Worm (Caenorhabditis elegans): ENCODE data around the gene Y38H6C.13.

Y38H6C.13 gene

ce11 chrV:20552971-20553370 is 25.4 kb downstream of the Y38H6C.13 start, which contains the start of gene vmo-1:
Gene vmo-1 (minus strand): TSS chrV:20553071.
- no peak for TF ChIP-seq unc-55 (GFP tag; optimal IDR thresholded peaks at IDR 0.05)
- TF ChIP-seq nhr-232 (tag; optimal IDR thresholded peaks at IDR 0.05): no peak
- TF ChIP-seq Y22D7AL.16 (tag; optimal IDR thresholded peaks at IDR 0.05): no peak
- TF ChIP-seq K02D7.2 (tag; optimal IDR thresholded peaks at IDR 0.05): no peak
- TF ChIP-seq fkh-6 (tag; optimal IDR thresholded peaks at IDR 0.05): no peak
- no peak for TF ChIP-seq sox-4 (tag; optimal IDR thresholded peaks at IDR 0.05)
- no peak for TF ChIP-seq hlh-6 (tag; optimal IDR thresholded peaks at IDR 0.05)
- TF ChIP-seq pha-4 (tag; optimal IDR thresholded peaks at IDR 0.05): no peak
- no peak for TF ChIP-seq C38D4.7 (GFP tag; optimal IDR thresholded peaks at IDR 0.05)
- no peak for TF ChIP-seq ceh-45 (GFP tag; IDR thresholded peaks at IDR 0.05)
- no peak for TF ChIP-seq ahr-1 (tag; optimal IDR thresholded peaks at IDR 0.05)
- TF ChIP-seq ceh-18 (tag; optimal IDR thresholded peaks at IDR 0.05): no peak
- no peak for TF ChIP-seq ceh-30 (tag; optimal IDR thresholded peaks at IDR 0.05)
- no peak for TF ChIP-seq gmeb-2 (tag; optimal IDR thresholded peaks at IDR 0.05)
- TF ChIP-seq elt-4 (tag; optimal IDR thresholded peaks at IDR 0.05): no peak
- TF ChIP-seq hlh-13 (GFP tag; optimal IDR thresholded peaks at IDR 0.05): no peak
- TF ChIP-seq ets-4 (tag; optimal IDR thresholded peaks at IDR 0.05): no peak
- TF ChIP-seq lin-11 (tag; optimal IDR thresholded peaks at IDR 0.05): no peak
- no peak for TF ChIP-seq ceh-34 (tag; optimal IDR thresholded peaks at IDR 0.05)
- TF ChIP-seq pax-1 (tag; optimal IDR thresholded peaks at IDR 0.05): no peak

ce11 chrV:20555120-20555519 is 27.5 kb downstream of the Y38H6C.13 start, which contains the start of gene Y38H6C.21:
Gene Y38H6C.21 (minus strand): TSS chrV:20555267.
- no peak for TF ChIP-seq pag-3 (tag; optimal IDR thresholded peaks at IDR 0.05; ENCODE audit: borderline replicate concordance)
- no peak for TF ChIP-seq unc-42 (tag; optimal IDR thresholded peaks at IDR 0.05)
- no peak for TF ChIP-seq syd-9 (tag; optimal IDR thresholded peaks at IDR 0.05)
- TF ChIP-seq unc-3 (GFP tag; conservative IDR thresholded peaks at IDR 0.05): no peak
- TF ChIP-seq unc-3 (tag; optimal IDR thresholded peaks at IDR 0.05): no peak
- no peak for TF ChIP-seq che-1 (tag; optimal IDR thresholded peaks at IDR 0.05)
- TF ChIP-seq ceh-9 (tag; optimal IDR thresholded peaks at IDR 0.05): no peak
- TF ChIP-seq ceh-45 (GFP tag; IDR thresholded peaks at IDR 0.05): no peak

ce11 chrV:20556260-20556659 is 28.7 kb downstream of the Y38H6C.13 start, which contains the start of gene Y38H6C.23:
Gene Y38H6C.23 (minus strand): TSS chrV:20556360.
- no peak for TF ChIP-seq T23F11.4 (GFP tag; optimal IDR thresholded peaks at IDR 0.05)
- no peak for TF ChIP-seq nfya-1 (tag; optimal IDR thresholded peaks at IDR 0.05)

- TF ChIP-seq pha-4 (tag; optimal IDR thresholded peaks at IDR 0.05) (no peak), elt-2 (tag; optimal IDR thresholded peaks at IDR 0.05) (no peak), fkh-6 (tag; optimal IDR thresholded peaks at IDR 0.05) (no peak), hlh-6 (tag; optimal IDR thresholded peaks at IDR 0.05) (no peak), ceh-14 (tag; optimal IDR thresholded peaks at IDR 0.05) (no peak)
These were observed 30.7 kb downstream of the Y38H6C.13 start, which contains the start of gene abf-4 for ce11 chrV:20558270-20558669. Gene abf-4 (minus strand): TSS chrV:20558370.

- TF ChIP-seq ref-2 (tag; optimal IDR thresholded peaks at IDR 0.05) (no peak), elt-2 (tag; optimal IDR thresholded peaks at IDR 0.05) (no peak), hlh-15 (tag; optimal IDR thresholded peaks at IDR 0.05) (no peak), unc-86 (tag; optimal IDR thresholded peaks at IDR 0.05) (no peak), elt-4 (tag; optimal IDR thresholded peaks at IDR 0.05) (no peak), hlh-13 (GFP tag; optimal IDR thresholded peaks at IDR 0.05) (no peak), odd-2 (tag; optimal IDR thresholded peaks at IDR 0.05) (no peak), ceh-24 (tag; optimal IDR thresholded peaks at IDR 0.05) (no peak), sox-2 (GFP tag; IDR thresholded peaks at IDR 0.05) (no peak), F13H6.1 (tag; optimal IDR thresholded peaks at IDR 0.05) (no peak), pat-9 (tag; optimal IDR thresholded peaks at IDR 0.05) (no peak), fkh-6 (tag; optimal IDR thresholded peaks at IDR 0.05) (no peak), hlh-6 (tag; optimal IDR thresholded peaks at IDR 0.05) (no peak), eyg-1 (tag; optimal IDR thresholded peaks at IDR 0.05) (no peak), ceh-14 (tag; optimal IDR thresholded peaks at IDR 0.05) (no peak)
These were observed 34.2 kb downstream of the Y38H6C.13 start, which contains the start of gene F26F2.1 for ce11 chrV:20561795-20562194. Gene F26F2.1 (minus strand): TSS chrV:20561895.
